Worm (Caenorhabditis elegans): Measurements from ENCODE around the gene sly-1.

Gene sly-1

ce11 chrIII:10552929-10553328 is 46.1 kb downstream of the sly-1 start, which contains the start of gene T21C12.8:
T21C12.8 (minus strand) TSS chrIII:10553029.
- TF ChIP-seq efl-1 (GFP tag; optimal IDR thresholded peaks at IDR 0.05) (no peak), hlh-12 (tag; optimal IDR thresholded peaks at IDR 0.05) (no peak), ztf-18 (tag; optimal IDR thresholded peaks at IDR 0.05) (no peak), lin-35 (GFP tag; optimal IDR thresholded peaks at IDR 0.05) (no peak), let-526 (GFP tag; IDR thresholded peaks at IDR 0.05) (no peak), lsy-27 (tag; optimal IDR thresholded peaks at IDR 0.05; ENCODE audit: borderline replicate concordance, insufficient read depth) (no peak), B0035.1 (tag; optimal IDR thresholded peaks at IDR 0.05) (no peak), K12H6.12 (tag; optimal IDR thresholded peaks at IDR 0.05) (no peak), lsl-1 (GFP tag; optimal IDR thresholded peaks at IDR 0.05) (no peak), nhr-80 (tag; optimal IDR thresholded peaks at IDR 0.05) (no peak), lin-40 (tag; optimal IDR thresholded peaks at IDR 0.05) (no peak), Y79H2A.3 (GFP tag; conservative IDR thresholded peaks at IDR 0.05) (no peak), nhr-27 (tag; optimal IDR thresholded peaks at IDR 0.05) (no peak), hrde-1 (tag; optimal IDR thresholded peaks at IDR 0.05; ENCODE audit: borderline replicate concordance) (no peak), madf-6 (GFP tag; IDR thresholded peaks at IDR 0.05) (no peak)

ce11 chrIII:10557910-10558309 is 51.1 kb downstream of the sly-1 start, which contains the start of gene T21C12.4:
T21C12.4 (minus strand) TSS chrIII:10558010.
- TF ChIP-seq efl-1 (GFP tag; optimal IDR thresholded peaks at IDR 0.05), result no peak
- no peak for TF ChIP-seq egl-18 (GFP tag; IDR thresholded peaks at IDR 0.05)
- TF ChIP-seq F39B2.1 (GFP tag; IDR thresholded peaks at IDR 0.05), result no peak
- TF ChIP-seq egl-44 (GFP tag; IDR thresholded peaks at IDR 0.05), result no peak

ce11 chrIII:10560296-10560695 is 53.4 kb downstream of the sly-1 start, which contains the start of gene rab-30:
rab-30 (plus strand) TSS chrIII:10560596.
- TF ChIP-seq hsf-1 (GFP tag; IDR thresholded peaks at IDR 0.05), result 0 out of 2 replicates have a peak, but pooled peaks have one; percentile 33
- no peak for TF ChIP-seq Y95B8A.8 (GFP tag; IDR thresholded peaks at IDR 0.05)

- TF ChIP-seq F23B12.7 (tag; optimal IDR thresholded peaks at IDR 0.05; ENCODE audit: insufficient read depth) (peak; percentile 24), aptf-3 (GFP tag; IDR thresholded peaks at IDR 0.05) (no peak), die-1 (tag; optimal IDR thresholded peaks at IDR 0.05) (no peak), mxl-1 (tag; optimal IDR thresholded peaks at IDR 0.05) (no peak), F49E8.2 (tag; optimal IDR thresholded peaks at IDR 0.05; ENCODE audit: insufficient read depth) (no peak), ztf-18 (tag; optimal IDR thresholded peaks at IDR 0.05) (no peak), atf-7 (tag; optimal IDR thresholded peaks at IDR 0.05) (no peak), attf-6 (GFP tag; IDR thresholded peaks at IDR 0.05) (no peak), ceh-40 (GFP tag; IDR thresholded peaks at IDR 0.05) (no peak), B0019.2 (GFP tag; conservative IDR thresholded peaks at IDR 0.05) (no peak), sdz-38 (tag; optimal IDR thresholded peaks at IDR 0.05) (no peak), F10E7.11 (tag; optimal IDR thresholded peaks at IDR 0.05) (no peak), xnd-1 (tag; optimal IDR thresholded peaks at IDR 0.05) (peak; percentile 76), lsl-1 (GFP tag; optimal IDR thresholded peaks at IDR 0.05) (peak; percentile 88), F33H1.4 (GFP tag; IDR thresholded peaks at IDR 0.05) (peak; percentile 90), ztf-25 (GFP tag; IDR thresholded peaks at IDR 0.05) (no peak), rcor-1 (GFP tag; IDR thresholded peaks at IDR 0.05) (no peak), efl-1 (GFP tag; optimal IDR thresholded peaks at IDR 0.05) (peak; percentile 28), ceh-58 (GFP tag; IDR thresholded peaks at IDR 0.05) (no peak), D2030.7 (GFP tag; IDR thresholded peaks at IDR 0.05) (peak; percentile 58), snpc-3.4 (tag; optimal IDR thresholded peaks at IDR 0.05) (peak; percentile 54), madf-6 (GFP tag; IDR thresholded peaks at IDR 0.05) (peak; percentile 89), Y67H2A.10 (GFP tag; conservative IDR thresholded peaks at IDR 0.05) (no peak), snpc-1.3 (tag; optimal IDR thresholded peaks at IDR 0.05; ENCODE audit: insufficient read depth) (no peak), tbx-9 (tag; optimal IDR thresholded peaks at IDR 0.05; ENCODE audit: borderline replicate concordance) (no peak), K12H6.12 (tag; optimal IDR thresholded peaks at IDR 0.05) (no peak), F39B2.1 (GFP tag; IDR thresholded peaks at IDR 0.05) (no peak), him-1 (tag; optimal IDR thresholded peaks at IDR 0.05) (no peak), lin-54 (GFP tag; optimal IDR thresholded peaks at IDR 0.05) (peak; percentile 58)
These were observed 55.0 kb downstream of the sly-1 start, which contains the start of gene Y45F3A.1 for ce11 chrIII:10561904-10562303. Y45F3A.1 (minus strand) TSS chrIII:10561915.
